Fruit fly (Drosophila melanogaster) S2 (cell line): ENCODE results near the gene CG14036.

ENCODE experiments used
- CG8478 ChIP-seq: fragments of >200 bp; optimal IDR thresholded peaks from 2 replicates; lab custom pipeline; 2018
- CTCF ChIP-seq, 2 experiments: fragments of >200 bp; optimal IDR thresholded peaks; 2 replicates each; lab custom pipeline; 2018

DNA sequence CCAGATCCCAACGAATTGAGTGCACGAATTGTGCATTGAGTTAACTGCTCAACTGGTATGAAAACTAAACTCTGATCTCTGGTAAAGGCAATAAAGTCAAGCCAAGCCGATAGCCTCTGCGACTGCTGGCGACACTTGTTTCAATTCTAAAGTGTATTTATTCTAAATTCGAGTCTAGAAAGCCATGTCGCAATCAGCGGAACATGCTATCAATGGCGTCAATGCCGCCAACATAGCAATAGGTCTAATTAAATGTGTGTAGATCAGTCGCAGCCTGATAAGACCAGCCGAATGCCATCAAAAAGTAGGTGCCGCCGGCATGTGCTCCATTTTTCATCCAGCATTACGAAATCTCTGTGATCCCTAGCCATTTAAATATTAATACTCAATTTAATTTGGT lies 29.3 kb downstream of the CG14036 start:
- TF ChIP-seq CG8478 (no peak), CTCF (optimal IDR thresholded peaks at IDR 0.05; lab: Kevin White, UChicago) (no peak)
